Worm (Caenorhabditis elegans) whole organism, L1 larva: ENCODE results near the gene lips-13.

Experiments used
- C04F5.9 ChIP-seq: sonication (generic microtip); optimal IDR thresholded peaks from 2 replicates; lab custom pipeline; 2016; ENCODE audit warnings: missing genetic modification characterization, missing compliant biosample characterization
- C16A3.4 ChIP-seq: fragments of 150-350 bp; optimal IDR thresholded peaks from 2 replicates; lab custom pipeline; 2014; ENCODE audit warnings: missing biosample characterization, missing genetic modification characterization
- C34B4.2 ChIP-seq: sonication (generic microtip); optimal IDR thresholded peaks from 2 replicates; lab custom pipeline; 2017; ENCODE audit warnings: mild to moderate bottlenecking, missing genetic modification characterization, missing compliant biosample characterization
- F16B12.6 ChIP-seq: fragments of 150-350 bp; optimal IDR thresholded peaks from 2 replicates; lab custom pipeline; 2014; ENCODE audit warnings: missing biosample characterization, missing genetic modification characterization
- aha-1 ChIP-seq: fragments of 150-350 bp; optimal IDR thresholded peaks from 2 replicates; lab custom pipeline; 2014; ENCODE audit warnings: missing biosample characterization, missing genetic modification characterization
- alr-1 ChIP-seq: fragments of 200-800 bp; sonication (Bioruptor generic); optimal IDR thresholded peaks from 2 replicates; lab custom pipeline; 2018; ENCODE audit warnings: borderline replicate concordance, mild to moderate bottlenecking, missing genetic modification characterization, missing compliant biosample characterization
- ceh-88 ChIP-seq: fragments of 200-800 bp; sonication (Bioruptor generic); IDR thresholded peaks from 2 replicates; pipeline ENCODE4 v1.3.6; 2022; ENCODE audit warnings: missing genetic modification characterization, missing compliant biosample characterization
- ces-1 ChIP-seq: fragments of 150-350 bp; optimal IDR thresholded peaks from 2 replicates; lab custom pipeline; 2014; ENCODE audit warnings: missing biosample characterization, missing genetic modification reagents, missing genetic modification characterization
- dpl-1 ChIP-seq, 3 experiments: fragments of 150-350 bp in 2 of 3; sonication (generic microtip) in 1 of 3; optimal IDR thresholded peaks; 2 replicates each; lab custom pipeline; 2014 to 2017; ENCODE audit warnings: missing biosample characterization in 3 of 3, missing genetic modification characterization in 3 of 3, missing genetic modification reagents in 3 of 3
- dsc-1 ChIP-seq: sonication (generic microtip); optimal IDR thresholded peaks from 2 replicates; lab custom pipeline; 2016; ENCODE audit warnings: mild to moderate bottlenecking, missing genetic modification characterization, missing compliant biosample characterization
- efl-1 ChIP-seq, 4 experiments: fragments of 150-350 bp; optimal IDR thresholded peaks in 3 of 4; peaks in 1 of 4; 1 replicate in 1 of 4; 2 replicates in 3 of 4; lab custom pipeline; 2014; ENCODE audit warnings: missing biosample characterization in 2 of 4, missing genetic modification characterization in 2 of 4, missing genetic modification reagents in 2 of 4
- elt-3 ChIP-seq, 6 experiments: fragments of 150-350 bp in 1 of 6; sonication (generic microtip); optimal IDR thresholded peaks; 2 replicates each; lab custom pipeline; 2017 to 2018; ENCODE audit warnings: missing biosample characterization in 6 of 6, missing genetic modification characterization in 6 of 6, inconsistent platforms in 1 of 6
- fkh-10 ChIP-seq: sonication (generic microtip); optimal IDR thresholded peaks from 2 replicates; lab custom pipeline; 2017; ENCODE audit warnings: missing biosample characterization, missing genetic modification reagents, missing genetic modification characterization
- fkh-4 ChIP-seq: sonication (generic microtip); optimal IDR thresholded peaks from 2 replicates; lab custom pipeline; 2016; ENCODE audit warnings: missing compliant biosample characterization, missing genetic modification characterization, borderline replicate concordance
- fos-1 ChIP-seq: fragments of 150-350 bp; optimal IDR thresholded peaks from 2 replicates; lab custom pipeline; 2014; ENCODE audit warnings: missing biosample characterization, missing genetic modification characterization
- hlh-17 ChIP-seq: fragments of 200-800 bp; sonication (Bioruptor generic); optimal IDR thresholded peaks from 2 replicates; lab custom pipeline; 2018; ENCODE audit warnings: missing genetic modification characterization, mild to moderate bottlenecking, missing compliant biosample characterization, moderate library complexity, borderline replicate concordance
- hpl-2 ChIP-seq: fragments of 150-350 bp; optimal IDR thresholded peaks from 2 replicates; lab custom pipeline; 2014; ENCODE audit warnings: missing biosample characterization, missing genetic modification reagents, missing genetic modification characterization
- irx-1 ChIP-seq: sonication (generic microtip); optimal IDR thresholded peaks from 2 replicates; lab custom pipeline; 2016; ENCODE audit warnings: missing genetic modification characterization, missing compliant biosample characterization
- jun-1 ChIP-seq: fragments of 150-350 bp; optimal IDR thresholded peaks from 2 replicates; lab custom pipeline; 2014; ENCODE audit warnings: missing biosample characterization, missing genetic modification reagents, missing genetic modification characterization
- lin-15B ChIP-seq: fragments of 150-350 bp; sonication (generic microtip); optimal IDR thresholded peaks from 3 replicates; lab custom pipeline; 2014; ENCODE audit warnings: missing biosample characterization, missing genetic modification characterization
- mdl-1 ChIP-seq, 2 experiments: fragments of 150-350 bp; optimal IDR thresholded peaks; 2 replicates each; lab custom pipeline; 2014 to 2017; ENCODE audit warnings: missing biosample characterization in 2 of 2, missing genetic modification characterization in 2 of 2, inconsistent platforms in 1 of 2
- mep-1 ChIP-seq: fragments of 150-350 bp; optimal IDR thresholded peaks from 2 replicates; lab custom pipeline; 2014; ENCODE audit warnings: missing biosample characterization, missing genetic modification characterization
- nhr-11 ChIP-seq: fragments of 150-350 bp; optimal IDR thresholded peaks from 2 replicates; lab custom pipeline; 2014; ENCODE audit warnings: missing biosample characterization, missing genetic modification characterization
- nhr-12 ChIP-seq: sonication (generic microtip); optimal IDR thresholded peaks from 2 replicates; lab custom pipeline; 2017; ENCODE audit warnings: missing biosample characterization, missing genetic modification characterization
- nhr-19 ChIP-seq: fragments of 200-800 bp; sonication (Bioruptor generic); conservative IDR thresholded peaks from 2 replicates; pipeline ENCODE4 v1.3.6; 2022; ENCODE audit warnings: missing genetic modification characterization, missing compliant biosample characterization
- nhr-77 ChIP-seq: fragments of 150-350 bp; optimal IDR thresholded peaks from 2 replicates; lab custom pipeline; 2014; ENCODE audit warnings: missing biosample characterization, missing genetic modification characterization
- nhr-85 ChIP-seq: sonication (generic microtip); peaks from one replicate; lab custom pipeline; 2016; ENCODE audit warnings: missing genetic modification characterization, inconsistent platforms, missing compliant biosample characterization
- pqm-1 ChIP-seq: sonication (generic microtip); optimal IDR thresholded peaks from 3 replicates; lab custom pipeline; 2017; ENCODE audit warnings: missing biosample characterization, missing genetic modification characterization
- snpc-4 ChIP-seq: fragments of 150-350 bp; optimal IDR thresholded peaks from 2 replicates; lab custom pipeline; 2014; ENCODE audit warnings: missing biosample characterization, missing genetic modification characterization
- snu-23 ChIP-seq: sonication (generic microtip); optimal IDR thresholded peaks from 2 replicates; lab custom pipeline; 2016; ENCODE audit warnings: missing genetic modification characterization, missing compliant biosample characterization
- sox-4 ChIP-seq: sonication (generic microtip); optimal IDR thresholded peaks from 2 replicates; lab custom pipeline; 2016; ENCODE audit warnings: missing genetic modification characterization, missing compliant biosample characterization
- swsn-7 ChIP-seq: sonication (generic microtip); optimal IDR thresholded peaks from 2 replicates; lab custom pipeline; 2016; ENCODE audit warnings: missing genetic modification characterization, missing compliant biosample characterization
- unc-30 ChIP-seq: sonication (generic microtip); optimal IDR thresholded peaks from 2 replicates; lab custom pipeline; 2017; ENCODE audit warnings: missing biosample characterization, missing genetic modification characterization
- unc-62 ChIP-seq: fragments of 150-350 bp; optimal IDR thresholded peaks from 2 replicates; lab custom pipeline; 2014; ENCODE audit warnings: missing biosample characterization, missing genetic modification reagents, missing genetic modification characterization
- unc-86 ChIP-seq: sonication (generic microtip); optimal IDR thresholded peaks from 2 replicates; lab custom pipeline; 2016; ENCODE audit warnings: missing genetic modification characterization, missing compliant biosample characterization
- unc-98 ChIP-seq: fragments of 200-800 bp; sonication (Bioruptor generic); IDR thresholded peaks from 2 replicates; pipeline ENCODE4 v1.3.6; 2022; ENCODE audit warnings: missing genetic modification characterization, missing compliant biosample characterization
- zag-1 ChIP-seq: fragments of 150-350 bp; optimal IDR thresholded peaks from 2 replicates; lab custom pipeline; 2014; ENCODE audit warnings: missing biosample characterization, missing genetic modification characterization
- zip-4 ChIP-seq: fragments of 200-800 bp; sonication (Bioruptor generic); optimal IDR thresholded peaks from 2 replicates; lab custom pipeline; 2018; ENCODE audit warnings: mild to moderate bottlenecking, missing genetic modification characterization, moderate library complexity, missing compliant biosample characterization
- ztf-11 ChIP-seq, 2 experiments: sonication (generic microtip); optimal IDR thresholded peaks; 2 replicates each; lab custom pipeline; 2016 to 2017; ENCODE audit warnings: missing genetic modification characterization in 2 of 2, missing biosample characterization in 1 of 2, missing compliant biosample characterization in 1 of 2
- ztf-4 ChIP-seq: fragments of 150-350 bp; optimal IDR thresholded peaks from 2 replicates; lab custom pipeline; 2014; ENCODE audit warnings: missing biosample characterization, missing genetic modification characterization

Gene lips-13

ce11 chrII:1084899-1085298 is 32.9 kb downstream of the lips-13 start (continued):
- no peak for TF ChIP-seq lin-15B (tag; lab: Kevin White, UChicago)
- TF ChIP-seq mdl-1 (tag; optimal IDR thresholded peaks at IDR 0.05; lab: Kevin White, UChicago), result peak in 1 of 2 experiments; percentile 43
- peak; percentile 40 for TF ChIP-seq fos-1
- TF ChIP-seq nhr-19 (GFP tag; lab: Robert Waterston, UW), result peak; percentile 60
- TF ChIP-seq ceh-88 (GFP tag; lab: Robert Waterston, UW), result no peak; the same call in 1 of the 2 replicates

DNA sequence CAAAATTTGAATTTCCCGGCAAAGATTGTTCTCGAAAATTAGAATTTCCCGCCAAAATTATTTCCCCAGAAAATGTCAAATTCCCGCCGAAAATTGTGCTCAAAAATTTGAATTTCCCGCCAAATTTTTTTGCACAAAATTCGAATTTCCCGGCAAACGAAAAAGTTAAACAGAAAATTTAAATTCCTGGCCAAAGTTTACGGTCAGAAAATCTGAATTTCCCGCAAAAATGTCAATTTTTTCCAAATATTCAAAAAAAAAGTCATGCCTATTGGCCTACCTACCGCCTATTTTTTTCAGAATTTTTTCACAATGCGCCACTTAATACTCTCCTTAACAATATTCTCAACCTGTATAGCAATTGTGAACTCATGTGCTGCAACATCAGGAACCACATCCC is 35.0 kb downstream of the lips-13 start, which contains the start of gene K02E7.1:
TSS of gene K02E7.1 (plus strand) at position 301 of the 400 bp plus-strand sequence.
- TF ChIP-seq fos-1 (no peak), C04F5.9 (tag; lab: Kevin White, UChicago) (no peak), C34B4.2 (tag; lab: Kevin White, UChicago) (no peak), F16B12.6 (no peak), ztf-11 (tag; optimal IDR thresholded peaks at IDR 0.05; lab: Kevin White, UChicago) (no peak), nhr-11 (tag; lab: Kevin White, UChicago) (no peak), swsn-7 (tag; lab: Kevin White, UChicago) (no peak), sox-4 (tag; lab: Kevin White, UChicago) (no peak), zag-1 (tag; lab: Kevin White, UChicago) (no peak), ceh-88 (GFP tag; lab: Robert Waterston, UW) (no peak), hpl-2 (GFP tag; lab: Kevin White, UChicago) (no peak), alr-1 (no peak), irx-1 (tag; lab: Kevin White, UChicago) (no peak), unc-30 (tag; lab: Kevin White, UChicago) (no peak)

DNA sequence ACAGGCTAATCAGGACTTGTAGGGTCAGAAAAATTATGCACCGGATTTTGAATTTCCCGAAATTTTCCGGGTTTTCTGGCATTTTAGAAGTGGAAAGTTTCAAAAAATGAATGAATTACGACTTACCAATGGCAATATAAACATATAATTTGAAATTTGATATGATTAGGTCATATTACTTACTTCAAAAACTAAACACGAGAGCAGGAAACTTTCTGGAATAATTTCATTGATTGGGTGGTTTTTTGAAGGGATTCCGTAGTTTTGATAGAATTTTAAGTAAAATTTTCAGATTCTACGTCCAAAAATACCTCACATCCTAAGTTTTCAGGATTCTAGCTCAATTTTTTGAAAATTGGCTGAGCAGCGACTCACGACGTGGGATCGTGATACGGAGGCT is 42.4 kb downstream of the lips-13 start, which contains the start of gene K02E7.11:
TSS of gene K02E7.11 (minus strand) at position 101 of the 400 bp plus-strand sequence.
- TF ChIP-seq fos-1 (no peak), fkh-10 (GFP tag; lab: Kevin White, UChicago) (no peak), elt-3 (tag; optimal IDR thresholded peaks at IDR 0.05; lab: Kevin White, UChicago) (no peak), unc-62 (GFP tag; lab: Kevin White, UChicago) (no peak), unc-98 (GFP tag; lab: Robert Waterston, UW) (no peak), mep-1 (no peak), hlh-17 (no peak), dsc-1 (tag; lab: Kevin White, UChicago) (no peak), snpc-4 (no peak), unc-86 (tag; lab: Kevin White, UChicago) (no peak), jun-1 (tag; lab: Kevin White, UChicago) (no peak), nhr-85 (no peak), dpl-1 (GFP tag; optimal IDR thresholded peaks at IDR 0.05; lab: Kevin White, UChicago) (no peak)

DNA sequence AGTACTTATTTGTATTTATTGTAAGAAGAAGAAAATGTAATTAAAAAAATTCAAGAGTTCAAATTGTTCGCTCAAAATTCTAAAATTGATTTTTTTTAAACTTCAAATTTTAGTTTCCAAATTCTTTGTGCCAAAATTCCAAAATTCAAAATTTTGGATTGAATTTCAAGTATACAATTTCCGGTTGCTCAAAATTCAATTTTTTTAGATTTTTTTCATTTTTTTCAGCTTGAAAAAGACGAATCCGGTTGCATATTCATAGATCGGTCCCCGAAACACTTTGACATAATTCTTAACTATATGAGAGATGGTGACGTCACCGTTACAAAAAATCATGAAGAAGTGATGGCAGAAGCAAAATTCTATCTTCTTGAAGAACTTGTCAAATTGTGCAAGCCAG is 45.7 kb downstream of the lips-13 start, which contains the start of gene K02E7.4:
TSS of gene K02E7.4 (plus strand) at position 301 of the 400 bp plus-strand sequence.
- no peak for TF ChIP-seq zip-4 (GFP tag; lab: Kevin White, UChicago)
- no peak for TF ChIP-seq snu-23 (GFP tag; lab: Kevin White, UChicago)
- no peak for TF ChIP-seq nhr-12 (tag; lab: Kevin White, UChicago)
- no peak for TF ChIP-seq fkh-4 (tag; lab: Kevin White, UChicago)
- TF ChIP-seq C16A3.4 (tag; lab: Kevin White, UChicago), result no peak
- no peak for TF ChIP-seq ces-1 (GFP tag; lab: Kevin White, UChicago)
- TF ChIP-seq dpl-1 (GFP tag; optimal IDR thresholded peaks at IDR 0.05; lab: Kevin White, UChicago), result no peak
- TF ChIP-seq nhr-77 (tag; lab: Kevin White, UChicago), result no peak
- no peak for TF ChIP-seq lin-15B (tag; lab: Kevin White, UChicago)
- TF ChIP-seq pqm-1 (tag; lab: Kevin White, UChicago), result no peak
- no peak for TF ChIP-seq ztf-4 (tag; lab: Kevin White, UChicago)
- no peak for TF ChIP-seq aha-1 (tag; lab: Kevin White, UChicago)
- TF ChIP-seq efl-1 (optimal IDR thresholded peaks at IDR 0.05; lab: Kevin White, UChicago), result no peak
- no peak for TF ChIP-seq efl-1 (GFP tag; optimal IDR thresholded peaks at IDR 0.05 in 1 of 2; lab: Kevin White, UChicago)
